Worm (Caenorhabditis elegans) whole organism, L3 larva: ENCODE measurements around the gene K10D11.7.

Experiments used
- ZK546.5 ChIP-seq: sonication (generic microtip); optimal IDR thresholded peaks from 2 replicates; lab custom pipeline; 2017; ENCODE audit warnings: missing biosample characterization, missing genetic modification characterization
- aly-2 ChIP-seq: fragments of 150-350 bp; optimal IDR thresholded peaks from 2 replicates; lab custom pipeline; 2014; ENCODE audit warnings: missing biosample characterization, missing genetic modification characterization
- ceh-28 ChIP-seq: fragments of 150-350 bp; optimal IDR thresholded peaks from 2 replicates; lab custom pipeline; 2014; ENCODE audit warnings: missing biosample characterization, missing genetic modification reagents, missing genetic modification characterization
- ceh-82 ChIP-seq: fragments of 150-350 bp; optimal IDR thresholded peaks from 2 replicates; lab custom pipeline; 2014; ENCODE audit warnings: missing biosample characterization, missing genetic modification characterization
- daf-12 ChIP-seq: fragments of 150-350 bp; optimal IDR thresholded peaks from 2 replicates; lab custom pipeline; 2014; ENCODE audit warnings: missing biosample characterization, missing genetic modification reagents, missing genetic modification characterization
- egl-27 ChIP-seq: sonication (generic microtip); optimal IDR thresholded peaks from 4 replicates; lab custom pipeline; 2017; ENCODE audit warnings: missing biosample characterization, missing genetic modification reagents, missing genetic modification characterization
- egl-5 ChIP-seq: fragments of 150-350 bp; optimal IDR thresholded peaks from 2 replicates; lab custom pipeline; 2017; ENCODE audit warnings: missing biosample characterization, missing genetic modification reagents, missing genetic modification characterization, inconsistent platforms
- elt-2 ChIP-seq: sonication (generic microtip); optimal IDR thresholded peaks from 2 replicates; lab custom pipeline; 2016; ENCODE audit warnings: missing genetic modification reagents, mild to moderate bottlenecking, missing genetic modification characterization, missing compliant biosample characterization
- fkh-10 ChIP-seq: sonication (generic microtip); optimal IDR thresholded peaks from 2 replicates; lab custom pipeline; 2017; ENCODE audit warnings: missing biosample characterization, missing genetic modification reagents, missing genetic modification characterization
- fkh-2 ChIP-seq: fragments of 150-350 bp; optimal IDR thresholded peaks from 2 replicates; lab custom pipeline; 2014; ENCODE audit warnings: missing biosample characterization, missing genetic modification reagents, missing genetic modification characterization
- jun-1 ChIP-seq: fragments of 150-350 bp; optimal IDR thresholded peaks from 2 replicates; lab custom pipeline; 2014; ENCODE audit warnings: missing biosample characterization, missing genetic modification reagents, missing genetic modification characterization
- lsy-12 ChIP-seq: sonication (generic microtip); optimal IDR thresholded peaks from 2 replicates; lab custom pipeline; 2016; ENCODE audit warnings: mild to moderate bottlenecking, missing genetic modification characterization, missing compliant biosample characterization
- mdl-1 ChIP-seq: fragments of 150-350 bp; optimal IDR thresholded peaks from 2 replicates; lab custom pipeline; 2014; ENCODE audit warnings: missing biosample characterization, missing genetic modification characterization
- nhr-23 ChIP-seq: fragments of 150-350 bp; optimal IDR thresholded peaks from 2 replicates; lab custom pipeline; 2014; ENCODE audit warnings: missing biosample characterization, missing genetic modification reagents, missing genetic modification characterization
- nhr-25 ChIP-seq: sonication (generic microtip); optimal IDR thresholded peaks from 2 replicates; lab custom pipeline; 2017; ENCODE audit warnings: missing biosample characterization, missing genetic modification characterization
- nhr-43 ChIP-seq: sonication (generic microtip); optimal IDR thresholded peaks from 2 replicates; lab custom pipeline; 2016; ENCODE audit warnings: mild to moderate bottlenecking, missing genetic modification characterization, missing compliant biosample characterization; ENCODE audit not compliant: poor library complexity, severe bottlenecking
- nhr-76 ChIP-seq: fragments of 150-350 bp; sonication (generic microtip); optimal IDR thresholded peaks from 5 replicates; lab custom pipeline; 2014; ENCODE audit warnings: missing biosample characterization, missing genetic modification characterization
- pqm-1 ChIP-seq: fragments of 150-350 bp; optimal IDR thresholded peaks from 2 replicates; lab custom pipeline; 2017; ENCODE audit warnings: missing biosample characterization, missing genetic modification characterization, inconsistent platforms
- snpc-4 ChIP-seq: fragments of 150-350 bp; optimal IDR thresholded peaks from 2 replicates; lab custom pipeline; 2014; ENCODE audit warnings: missing biosample characterization, missing genetic modification characterization
- tbx-2 ChIP-seq: sonication (generic microtip); optimal IDR thresholded peaks from 2 replicates; lab custom pipeline; 2016; ENCODE audit warnings: mild to moderate bottlenecking, missing genetic modification characterization, missing compliant biosample characterization
- unc-39 ChIP-seq: sonication (generic microtip); optimal IDR thresholded peaks from 4 replicates; lab custom pipeline; 2017; ENCODE audit warnings: missing biosample characterization, missing genetic modification characterization
- unc-62 ChIP-seq: fragments of 150-350 bp; sonication (generic microtip); optimal IDR thresholded peaks from 4 replicates; lab custom pipeline; 2014; ENCODE audit warnings: missing biosample characterization, missing genetic modification reagents, missing genetic modification characterization
- zag-1 ChIP-seq: fragments of 150-350 bp; optimal IDR thresholded peaks from 2 replicates; lab custom pipeline; 2014; ENCODE audit warnings: missing biosample characterization, missing genetic modification characterization
- ztf-4 ChIP-seq: fragments of 150-350 bp; optimal IDR thresholded peaks from 2 replicates; lab custom pipeline; 2014; ENCODE audit warnings: missing biosample characterization, missing genetic modification characterization

K10D11.7 gene

ce11 chrIV:12978307-12979036 is 17.3 kb downstream of the K10D11.7 start, which contains the start of gene K10D11.2:
Gene K10D11.2, plus strand, starts transcription at chrIV:12978986.
- no peak for TF ChIP-seq jun-1 (tag; lab: Kevin White, UChicago)
- peak; percentile 51 for TF ChIP-seq pqm-1 (tag; lab: Kevin White, UChicago)
- no peak for TF ChIP-seq unc-62 (GFP tag; lab: Kevin White, UChicago)
- no peak for TF ChIP-seq snpc-4 (tag; lab: Kevin White, UChicago)
- no peak for TF ChIP-seq nhr-23 (tag; lab: Kevin White, UChicago)
- TF ChIP-seq elt-2 (tag; lab: Kevin White, UChicago) = peak; percentile 82

- TF ChIP-seq ceh-82 (tag; lab: Kevin White, UChicago) (no peak), zag-1 (no peak), mdl-1 (tag; lab: Kevin White, UChicago) (no peak), ztf-4 (tag; lab: Kevin White, UChicago) (no peak), aly-2 (tag; lab: Kevin White, UChicago) (no peak), nhr-43 (tag; lab: Kevin White, UChicago) (no peak), ceh-28 (tag; lab: Kevin White, UChicago) (no peak), fkh-10 (no peak), egl-27 (tag; lab: Kevin White, UChicago) (no peak), fkh-2 (tag; lab: Kevin White, UChicago) (no peak), tbx-2 (tag; lab: Kevin White, UChicago) (no peak), lsy-12 (no peak), jun-1 (tag; lab: Kevin White, UChicago) (no peak), nhr-76 (tag; lab: Kevin White, UChicago) (no peak)
Observed at ce11 chrIV:12977650-12978049, 18.1 kb downstream of the K10D11.7 start.

ce11 chrIV:12975981-12976380 is 19.8 kb downstream of the K10D11.7 start, which contains the start of gene dod-17:
Gene dod-17, plus strand, starts transcription at chrIV:12976303.
- no peak for TF ChIP-seq egl-27 (tag; lab: Kevin White, UChicago)
- peak; percentile 51 for TF ChIP-seq elt-2 (tag; lab: Kevin White, UChicago)
- TF ChIP-seq, all 47 proteins: peak for 1

DNA sequence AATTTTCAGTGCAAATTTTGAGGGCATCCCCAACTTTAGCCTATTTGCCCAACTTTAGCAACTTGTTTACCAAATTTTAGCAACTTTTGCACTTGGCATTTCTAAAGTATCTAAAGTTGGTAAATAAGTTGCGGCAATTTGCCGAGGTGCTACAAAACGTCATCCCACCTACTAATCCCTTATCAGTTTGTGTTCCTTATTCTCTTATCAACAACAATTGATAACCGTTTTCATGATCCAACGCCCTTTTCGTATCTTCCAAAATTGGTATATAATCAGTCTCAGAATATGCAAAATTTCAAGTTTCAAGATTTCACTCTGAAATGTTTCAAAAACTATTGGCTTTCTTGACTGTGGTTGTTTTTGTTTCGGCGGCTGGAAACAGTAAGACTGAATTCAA is 22.4 kb downstream of the K10D11.7 start, which contains the start of gene F55G11.4:
F55G11.4 (plus strand) TSS at position 289 of the 400 bp plus-strand sequence.
- TF ChIP-seq ztf-4 (tag; lab: Kevin White, UChicago) = no peak
- TF ChIP-seq ZK546.5 (tag; lab: Kevin White, UChicago) = no peak
- no peak for TF ChIP-seq daf-12 (tag; lab: Kevin White, UChicago)
- TF ChIP-seq egl-5 (tag; lab: Kevin White, UChicago) = no peak
- TF ChIP-seq elt-2 (tag; lab: Kevin White, UChicago) = peak; percentile 67
- TF ChIP-seq pqm-1 (tag; lab: Kevin White, UChicago) = peak; percentile 35

- TF ChIP-seq fkh-10 (no peak), nhr-25 (tag; lab: Kevin White, UChicago) (no peak)
Observed at ce11 chrIV:12972780-12973179, 23.0 kb downstream of the K10D11.7 start.

ce11 chrIV:12971994-12972520 is 23.7 kb downstream of the K10D11.7 start:
- TF ChIP-seq tbx-2 (tag; lab: Kevin White, UChicago) (no peak), elt-2 (tag; lab: Kevin White, UChicago) (peak; percentile 78), unc-62 (GFP tag; lab: Kevin White, UChicago) (no peak), nhr-76 (tag; lab: Kevin White, UChicago) (no peak), ceh-82 (tag; lab: Kevin White, UChicago) (no peak), mdl-1 (tag; lab: Kevin White, UChicago) (no peak)

DNA sequence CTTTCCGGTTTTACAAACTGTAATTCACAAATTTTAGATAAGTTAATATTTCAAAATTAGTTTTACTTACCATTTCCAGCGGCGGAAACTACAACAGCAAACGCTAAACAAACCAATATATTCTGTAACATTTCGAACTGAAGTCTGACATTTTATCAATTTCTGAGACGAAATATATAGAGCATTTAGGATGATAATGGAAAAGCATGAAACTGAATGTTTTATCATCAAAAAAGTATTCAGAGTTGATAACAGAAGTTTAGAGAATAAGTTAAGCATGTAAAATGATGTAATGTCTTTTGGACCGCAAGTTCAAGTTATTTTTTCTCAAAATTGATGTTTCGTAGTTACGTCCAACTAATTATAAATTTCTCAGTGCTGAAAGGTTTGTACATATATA is 26.6 kb downstream of the K10D11.7 start, which contains the start of gene F55G11.2:
F55G11.2 (minus strand) TSS at position 149 of the 400 bp plus-strand sequence.
- TF ChIP-seq unc-39 (tag; lab: Kevin White, UChicago) (no peak), elt-2 (tag; lab: Kevin White, UChicago) (peak; percentile 76)
